Worm (Caenorhabditis elegans): Measurements from ENCODE around the gene C04E6.8.

Gene C04E6.8

ce11 chrV:5891204-5891603 is 7.6 kb upstream of the C04E6.8 start:
- TF ChIP-seq nhr-28 (tag; optimal IDR thresholded peaks at IDR 0.05) (no peak), ceh-83 (GFP tag; optimal IDR thresholded peaks at IDR 0.05) (no peak), hlh-1 (tag; optimal IDR thresholded peaks at IDR 0.05) (peak; percentile 32)

ce11 chrV:5888820-5889219 is 5.2 kb upstream of the C04E6.8 start:
- TF ChIP-seq unc-39 (tag; optimal IDR thresholded peaks at IDR 0.05) (no peak), mep-1 (tag; optimal IDR thresholded peaks at IDR 0.05) (no peak), mls-2 (tag; optimal IDR thresholded peaks at IDR 0.05) (no peak), blmp-1 (tag; optimal IDR thresholded peaks at IDR 0.05) (no peak), nhr-237 (tag; optimal IDR thresholded peaks at IDR 0.05) (no peak), nhr-12 (tag; optimal IDR thresholded peaks at IDR 0.05) (no peak), nhr-28 (tag; optimal IDR thresholded peaks at IDR 0.05) (no peak), elt-3 (tag; optimal IDR thresholded peaks at IDR 0.05) (no peak), snpc-4 (tag; optimal IDR thresholded peaks at IDR 0.05) (no peak), ceh-39 (tag; optimal IDR thresholded peaks at IDR 0.05) (no peak), lin-32 (GFP tag; optimal IDR thresholded peaks at IDR 0.05) (no peak), ces-1 (GFP tag; optimal IDR thresholded peaks at IDR 0.05) (no peak)

ce11 chrV:5882429-5882828 is 1.2 kb downstream of the C04E6.8 start:
- no peak for TF ChIP-seq ceh-83 (GFP tag; optimal IDR thresholded peaks at IDR 0.05)
- no peak for TF ChIP-seq pha-4 (tag; optimal IDR thresholded peaks at IDR 0.05)
- no peak for TF ChIP-seq flh-1 (GFP tag; optimal IDR thresholded peaks at IDR 0.05)
- TF ChIP-seq mep-1 (tag; optimal IDR thresholded peaks at IDR 0.05) = no peak
- TF ChIP-seq mls-2 (tag; optimal IDR thresholded peaks at IDR 0.05) = no peak
- TF ChIP-seq ceh-43 (GFP tag; optimal IDR thresholded peaks at IDR 0.05) = no peak
- no peak for TF ChIP-seq elt-1 (tag; optimal IDR thresholded peaks at IDR 0.05; ENCODE audit: borderline replicate concordance, insufficient read depth)
- no peak for TF ChIP-seq nhr-12 (tag; optimal IDR thresholded peaks at IDR 0.05)
- no peak for TF ChIP-seq cnd-1 (tag; optimal IDR thresholded peaks at IDR 0.05)
- no peak for TF ChIP-seq lsy-2 (tag; optimal IDR thresholded peaks at IDR 0.05)
- no peak for TF ChIP-seq unc-62 (GFP tag; optimal IDR thresholded peaks at IDR 0.05)
- no peak for TF ChIP-seq elt-3 (tag; optimal IDR thresholded peaks at IDR 0.05)
- TF ChIP-seq zip-8 (tag; optimal IDR thresholded peaks at IDR 0.05) = no peak
- no peak for TF ChIP-seq bed-3 (GFP tag; optimal IDR thresholded peaks at IDR 0.05)

ce11 chrV:5880064-5880463 is 3.6 kb downstream of the C04E6.8 start, which contains the start of gene C02G6.3:
TSS of gene C02G6.3 (plus strand) at chrV:5880364.
- TF ChIP-seq nhr-76 (tag; optimal IDR thresholded peaks at IDR 0.05) = no peak
- TF ChIP-seq ceh-43 (GFP tag; optimal IDR thresholded peaks at IDR 0.05) = no peak
- TF ChIP-seq nhr-237 (tag; optimal IDR thresholded peaks at IDR 0.05) = no peak
- TF ChIP-seq unc-120 (tag; optimal IDR thresholded peaks at IDR 0.05; ENCODE audit: poor library complexity, severe bottlenecking) = no peak
- TF ChIP-seq blmp-1 (tag; optimal IDR thresholded peaks at IDR 0.05) = no peak
- no peak for TF ChIP-seq lsy-2 (tag; optimal IDR thresholded peaks at IDR 0.05)
- TF ChIP-seq nhr-12 (tag; optimal IDR thresholded peaks at IDR 0.05) = no peak
- no peak for TF ChIP-seq drap-1 (GFP tag; optimal IDR thresholded peaks at IDR 0.05)
- no peak for TF ChIP-seq elt-3 (tag; optimal IDR thresholded peaks at IDR 0.05)
- TF ChIP-seq ceh-83 (GFP tag; optimal IDR thresholded peaks at IDR 0.05) = no peak

ce11 chrV:5876966-5877365 is 6.7 kb downstream of the C04E6.8 start:
- TF ChIP-seq lsy-2 (tag; optimal IDR thresholded peaks at IDR 0.05) (no peak), elt-3 (tag; optimal IDR thresholded peaks at IDR 0.05) (no peak), pha-4 (tag; optimal IDR thresholded peaks at IDR 0.05) (no peak), lin-32 (GFP tag; optimal IDR thresholded peaks at IDR 0.05) (no peak), nhr-28 (tag; optimal IDR thresholded peaks at IDR 0.05) (no peak), mls-2 (tag; optimal IDR thresholded peaks at IDR 0.05) (no peak), flh-1 (GFP tag; optimal IDR thresholded peaks at IDR 0.05) (no peak), snpc-4 (tag; optimal IDR thresholded peaks at IDR 0.05) (no peak), ceh-43 (GFP tag; optimal IDR thresholded peaks at IDR 0.05) (no peak)

- TF ChIP-seq flh-1 (GFP tag; optimal IDR thresholded peaks at IDR 0.05) (no peak), nhr-12 (tag; optimal IDR thresholded peaks at IDR 0.05) (no peak), unc-62 (GFP tag; optimal IDR thresholded peaks at IDR 0.05) (no peak), nhr-76 (tag; optimal IDR thresholded peaks at IDR 0.05) (no peak), cnd-1 (tag; optimal IDR thresholded peaks at IDR 0.05) (no peak), pha-4 (tag; optimal IDR thresholded peaks at IDR 0.05) (no peak), ces-1 (GFP tag; optimal IDR thresholded peaks at IDR 0.05) (no peak), mls-2 (tag; optimal IDR thresholded peaks at IDR 0.05) (no peak), mab-5 (tag; optimal IDR thresholded peaks at IDR 0.05) (no peak), ztf-11 (tag; optimal IDR thresholded peaks at IDR 0.05) (no peak), bed-3 (GFP tag; optimal IDR thresholded peaks at IDR 0.05) (no peak), drap-1 (GFP tag; optimal IDR thresholded peaks at IDR 0.05) (no peak), M03D4.4 (tag; optimal IDR thresholded peaks at IDR 0.05) (no peak), unc-39 (tag; optimal IDR thresholded peaks at IDR 0.05) (no peak), tbx-8 (GFP tag; optimal IDR thresholded peaks at IDR 0.05) (no peak), sem-2 (GFP tag; optimal IDR thresholded peaks at IDR 0.05) (no peak), snpc-4 (tag; optimal IDR thresholded peaks at IDR 0.05) (no peak), elt-1 (tag; optimal IDR thresholded peaks at IDR 0.05; ENCODE audit: borderline replicate concordance, insufficient read depth) (no peak)
These were observed 11.9 kb downstream of the C04E6.8 start, which contains the start of gene C02G6.2 for ce11 chrV:5871759-5872158. TSS of gene C02G6.2 (plus strand) at chrV:5872059.
